Worm (Caenorhabditis elegans): ENCODE measurements around the gene Y19D10B.6.

DNA sequence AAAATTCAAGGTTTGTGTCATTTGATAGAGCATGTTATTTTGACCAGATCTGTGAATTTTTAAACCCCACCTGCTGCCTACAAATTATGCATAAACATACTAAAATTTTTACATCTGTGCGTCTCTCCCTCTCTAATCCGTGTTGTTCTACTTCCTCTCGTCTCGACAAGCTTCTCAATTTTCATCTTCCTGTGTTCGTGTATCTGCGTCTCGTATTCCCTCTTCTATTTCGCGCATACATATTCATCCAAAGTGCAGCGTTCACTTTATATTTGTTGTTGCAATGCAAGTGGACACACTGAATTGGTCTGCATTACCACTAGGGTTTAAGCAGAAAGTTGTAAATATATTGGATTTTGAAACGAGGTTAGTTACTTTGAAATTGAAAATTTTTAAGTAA lies 42.4 kb downstream of the Y19D10B.6 start, which contains the start of gene fbxa-137:
- TF ChIP-seq him-1 (tag; optimal IDR thresholded peaks at IDR 0.05) (no peak), dao-5 (tag; optimal IDR thresholded peaks at IDR 0.05) (no peak), W03F9.2 (tag; optimal IDR thresholded peaks at IDR 0.05) (no peak)
